Worm (Caenorhabditis elegans): Measurements from ENCODE around the gene H40L08.1.
A peak's percentile ranks its signal among the peaks of the same experiment; 100 is the strongest.

The H40L08.1 gene

DNA sequence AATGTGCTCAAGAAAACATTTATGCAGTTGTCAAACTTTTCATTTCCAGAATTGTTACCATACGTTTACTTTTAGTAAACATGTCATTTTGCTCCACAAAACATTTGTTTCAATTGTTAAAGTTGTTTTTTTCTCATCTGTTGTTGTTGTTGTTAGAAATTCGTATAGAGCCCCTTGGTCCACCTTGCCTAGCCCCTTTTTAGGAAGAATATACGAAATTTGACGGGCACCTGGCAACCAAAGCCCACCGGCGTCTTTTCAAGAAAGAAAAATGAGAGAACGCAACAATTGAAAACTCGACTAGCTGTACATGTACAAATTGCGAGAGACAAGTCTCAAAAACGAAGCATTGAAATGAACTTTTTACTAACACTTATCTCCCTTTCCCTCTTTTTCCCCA lies 509 bp upstream of the H40L08.1 start, which contains the start of gene F09B12.5:
F09B12.5 (plus strand) TSS at position 301 of the 400 bp plus-strand sequence.
- TF ChIP-seq mab-5 (tag; optimal IDR thresholded peaks at IDR 0.05) = no peak
- no peak for TF ChIP-seq nhr-237 (tag; optimal IDR thresholded peaks at IDR 0.05)
- TF ChIP-seq ztf-11 (tag; optimal IDR thresholded peaks at IDR 0.05) = no peak
- TF ChIP-seq nhr-2 (tag; optimal IDR thresholded peaks at IDR 0.05) = no peak
- no peak for TF ChIP-seq mep-1 (tag; optimal IDR thresholded peaks at IDR 0.05)
- TF ChIP-seq lin-13 (tag; optimal IDR thresholded peaks at IDR 0.05) = no peak
- no peak for TF ChIP-seq mls-2 (tag; optimal IDR thresholded peaks at IDR 0.05)
- TF ChIP-seq ceh-39 (tag; optimal IDR thresholded peaks at IDR 0.05) = no peak
- TF ChIP-seq M03D4.4 (tag; optimal IDR thresholded peaks at IDR 0.05) = no peak
- no peak for TF ChIP-seq zip-8 (tag; optimal IDR thresholded peaks at IDR 0.05)
- no peak for TF ChIP-seq snpc-4 (tag; optimal IDR thresholded peaks at IDR 0.05)
- no peak for TF ChIP-seq unc-62 (GFP tag; optimal IDR thresholded peaks at IDR 0.05)
- TF ChIP-seq flh-1 (GFP tag; optimal IDR thresholded peaks at IDR 0.05) = no peak
- no peak for TF ChIP-seq lin-32 (GFP tag; optimal IDR thresholded peaks at IDR 0.05)
- no peak for TF ChIP-seq nhr-28 (tag; optimal IDR thresholded peaks at IDR 0.05)
- no peak for TF ChIP-seq ceh-43 (GFP tag; optimal IDR thresholded peaks at IDR 0.05)

DNA sequence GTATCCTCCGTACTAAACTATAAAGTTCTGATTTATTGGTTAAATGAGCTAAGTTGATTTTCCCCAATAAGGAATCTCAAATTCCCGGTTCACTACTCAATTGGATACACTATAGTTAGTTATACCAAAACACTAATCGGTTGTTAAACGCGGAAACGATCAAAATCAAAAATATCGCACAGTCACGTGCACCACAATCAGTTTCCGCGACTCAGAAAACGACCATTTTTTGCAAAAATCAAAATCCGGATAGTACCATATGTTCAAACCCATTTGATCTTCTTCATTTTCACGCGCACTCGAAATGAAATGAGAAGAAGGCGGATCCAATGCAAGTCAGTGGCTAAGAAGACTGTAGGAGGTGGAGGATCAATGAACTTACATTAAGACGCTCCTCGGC lies 2.4 kb downstream of the H40L08.1 start:
- TF ChIP-seq ztf-11 (tag; optimal IDR thresholded peaks at IDR 0.05) (no peak), cnd-1 (tag; optimal IDR thresholded peaks at IDR 0.05) (no peak), lsy-2 (tag; optimal IDR thresholded peaks at IDR 0.05) (no peak), lin-13 (tag; optimal IDR thresholded peaks at IDR 0.05) (no peak), nhr-28 (tag; optimal IDR thresholded peaks at IDR 0.05) (no peak), M03D4.4 (tag; optimal IDR thresholded peaks at IDR 0.05) (no peak), mab-5 (tag; optimal IDR thresholded peaks at IDR 0.05) (no peak), nhr-2 (tag; optimal IDR thresholded peaks at IDR 0.05) (no peak), pha-4 (tag; optimal IDR thresholded peaks at IDR 0.05) (no peak), ces-1 (GFP tag; optimal IDR thresholded peaks at IDR 0.05) (no peak), sptf-1 (tag; optimal IDR thresholded peaks at IDR 0.05) (no peak), elt-1 (tag; optimal IDR thresholded peaks at IDR 0.05; ENCODE audit: borderline replicate concordance, insufficient read depth) (no peak), lin-32 (GFP tag; optimal IDR thresholded peaks at IDR 0.05) (no peak), zip-8 (tag; optimal IDR thresholded peaks at IDR 0.05) (no peak), ceh-83 (GFP tag; optimal IDR thresholded peaks at IDR 0.05) (no peak), mls-2 (tag; optimal IDR thresholded peaks at IDR 0.05) (no peak), snpc-4 (tag; optimal IDR thresholded peaks at IDR 0.05) (no peak)

DNA sequence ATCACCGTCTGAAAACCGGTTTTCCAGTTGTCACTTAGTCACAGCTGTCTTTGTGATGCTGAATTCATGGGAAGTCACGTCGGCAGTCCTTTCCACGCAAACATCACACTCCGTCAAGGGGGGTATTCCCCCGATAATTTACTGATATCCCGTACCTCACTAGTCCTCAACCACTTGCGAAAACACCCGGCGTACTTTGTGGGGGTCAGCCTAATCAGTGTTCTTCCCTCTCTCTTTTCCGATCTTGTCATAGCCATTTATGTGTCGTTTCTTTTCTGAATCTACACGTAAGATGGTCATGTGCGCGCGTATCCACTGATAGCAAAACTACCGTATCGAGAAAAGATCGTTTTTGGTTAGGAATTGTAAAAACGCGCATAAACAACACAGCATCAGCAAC lies 4.5 kb downstream of the H40L08.1 start:
- no peak for TF ChIP-seq blmp-1 (tag; optimal IDR thresholded peaks at IDR 0.05)
- no peak for TF ChIP-seq bed-3 (GFP tag; optimal IDR thresholded peaks at IDR 0.05)
- TF ChIP-seq lsy-2 (tag; optimal IDR thresholded peaks at IDR 0.05) = no peak
- no peak for TF ChIP-seq pha-4 (tag; optimal IDR thresholded peaks at IDR 0.05)
- TF ChIP-seq flh-1 (GFP tag; optimal IDR thresholded peaks at IDR 0.05) = no peak
- no peak for TF ChIP-seq snpc-4 (tag; optimal IDR thresholded peaks at IDR 0.05)
- no peak for TF ChIP-seq ces-1 (GFP tag; optimal IDR thresholded peaks at IDR 0.05)

DNA sequence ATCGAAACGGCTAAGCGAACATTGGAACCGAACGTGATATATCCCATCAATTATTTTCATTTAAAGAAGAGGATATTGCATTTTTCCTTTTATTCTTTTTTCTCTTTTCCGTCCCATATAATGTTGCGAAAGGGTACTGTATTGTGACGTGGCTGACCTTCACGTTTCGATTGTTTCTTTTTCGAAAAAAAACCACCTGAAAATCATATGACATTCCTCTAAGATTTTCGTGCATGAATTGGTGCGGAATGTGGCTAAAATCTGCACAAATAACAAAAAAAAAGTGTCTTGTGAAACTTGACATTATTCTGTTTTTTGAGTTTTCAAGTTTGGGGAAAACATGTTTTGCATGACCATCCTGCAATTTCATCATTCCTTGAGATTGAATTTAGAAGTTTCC lies 5.6 kb downstream of the H40L08.1 start:
- TF ChIP-seq lsy-2 (tag; optimal IDR thresholded peaks at IDR 0.05) = no peak
- no peak for TF ChIP-seq lin-32 (GFP tag; optimal IDR thresholded peaks at IDR 0.05)

DNA sequence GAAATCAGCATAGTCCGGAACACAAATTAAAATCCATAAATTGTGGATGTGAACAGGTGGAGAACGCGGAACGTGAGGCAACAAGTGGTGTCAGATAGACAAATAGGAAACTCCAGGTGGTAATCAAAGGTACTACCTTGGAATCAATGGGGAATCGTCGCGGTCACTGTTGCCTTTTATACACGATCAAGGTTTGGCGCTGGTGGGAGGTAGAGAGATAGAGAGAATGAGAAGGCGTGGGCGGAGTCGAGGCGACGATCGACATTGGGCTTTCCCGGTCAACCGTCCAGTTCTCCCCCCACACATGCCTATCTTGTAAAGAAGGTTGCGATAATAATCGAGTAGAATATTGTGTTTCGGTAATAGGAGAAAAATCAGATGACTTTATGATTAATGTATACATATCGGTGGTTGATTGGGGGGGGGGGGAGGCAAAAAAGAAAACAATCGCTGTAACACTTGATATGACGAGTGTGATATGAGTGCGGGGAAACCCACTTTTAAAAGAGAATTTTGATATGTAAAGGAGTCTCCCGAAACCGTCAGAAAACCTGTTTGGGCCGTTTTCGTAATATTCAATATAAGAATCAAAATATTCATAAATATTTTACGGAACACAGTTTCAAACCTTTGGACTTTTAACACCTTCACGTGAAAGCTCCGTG lies 6.2 kb downstream of the H40L08.1 start, which contains the start of the genes H40L08.8, H40L08.2 and H40L08.7:
H40L08.8 (minus strand) TSS at position 37 of the 665 bp plus-strand sequence.
H40L08.2 (minus strand) TSS at position 148 of the 665 bp plus-strand sequence.
H40L08.7 (minus strand) TSS at position 148 of the 665 bp plus-strand sequence.
- peak; percentile 38 for TF ChIP-seq ham-2 (GFP tag; optimal IDR thresholded peaks at IDR 0.05)
- TF ChIP-seq unc-62 (GFP tag; optimal IDR thresholded peaks at IDR 0.05) = no peak

DNA sequence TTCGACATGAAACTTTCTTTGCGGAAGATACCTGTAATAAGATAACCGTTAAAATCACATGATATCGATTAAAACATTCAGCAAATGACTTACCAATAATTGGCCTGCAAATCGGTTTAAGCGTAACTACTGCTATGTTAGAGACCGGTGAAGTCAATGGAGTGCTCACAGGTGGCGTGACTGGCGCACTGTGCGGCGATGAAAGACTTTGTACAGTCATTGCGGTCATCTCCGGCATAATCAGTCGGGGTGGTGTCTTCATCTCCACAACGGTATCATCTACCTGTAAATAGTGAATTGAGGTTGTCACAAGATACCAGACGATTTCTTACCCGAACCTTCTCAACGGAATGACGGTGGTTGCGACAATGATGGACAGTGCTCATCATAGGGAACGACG lies 7.0 kb downstream of the H40L08.1 start:
- TF ChIP-seq nhr-12 (tag; optimal IDR thresholded peaks at IDR 0.05) = no peak
- TF ChIP-seq nhr-237 (tag; optimal IDR thresholded peaks at IDR 0.05) = no peak
- TF ChIP-seq sem-2 (GFP tag; optimal IDR thresholded peaks at IDR 0.05) = no peak
- no peak for TF ChIP-seq ces-1 (GFP tag; optimal IDR thresholded peaks at IDR 0.05)
- no peak for TF ChIP-seq nhr-2 (tag; optimal IDR thresholded peaks at IDR 0.05)
- TF ChIP-seq ceh-39 (tag; optimal IDR thresholded peaks at IDR 0.05) = no peak
- no peak for TF ChIP-seq ceh-43 (GFP tag; optimal IDR thresholded peaks at IDR 0.05)
- no peak for TF ChIP-seq M03D4.4 (tag; optimal IDR thresholded peaks at IDR 0.05)
- TF ChIP-seq drap-1 (GFP tag; optimal IDR thresholded peaks at IDR 0.05) = no peak
- TF ChIP-seq lsy-2 (tag; optimal IDR thresholded peaks at IDR 0.05) = no peak
- no peak for TF ChIP-seq nhr-76 (tag; optimal IDR thresholded peaks at IDR 0.05)
- no peak for TF ChIP-seq flh-1 (GFP tag; optimal IDR thresholded peaks at IDR 0.05)
- TF ChIP-seq sptf-1 (tag; optimal IDR thresholded peaks at IDR 0.05) = no peak
- no peak for TF ChIP-seq ceh-83 (GFP tag; optimal IDR thresholded peaks at IDR 0.05)
- no peak for TF ChIP-seq mab-5 (tag; optimal IDR thresholded peaks at IDR 0.05)
- no peak for TF ChIP-seq ztf-11 (tag; optimal IDR thresholded peaks at IDR 0.05)
